Fruit fly (Drosophila melanogaster): ENCODE data around the gene CG11147.

- TF ChIP-seq CG8119 (GFP tag; IDR thresholded peaks at IDR 0.05): no peak
- TF ChIP-seq CG11294 (GFP tag; IDR thresholded peaks at IDR 0.05): no peak
- no peak for TF ChIP-seq Eip75B (GFP tag; optimal IDR thresholded peaks at IDR 0.05)
- TF ChIP-seq salr (GFP tag; optimal IDR thresholded peaks at IDR 0.05): no peak
- TF ChIP-seq CG6792 (GFP tag; optimal IDR thresholded peaks at IDR 0.05): no peak
- TF ChIP-seq Hr4 (GFP tag; optimal IDR thresholded peaks at IDR 0.05): no peak
- no peak for TF ChIP-seq Sox102F (GFP tag; optimal IDR thresholded peaks at IDR 0.05)
- TF ChIP-seq CG4318 (GFP tag; optimal IDR thresholded peaks at IDR 0.05): no peak
- TF ChIP-seq eg (GFP tag; IDR thresholded peaks at IDR 0.05): no peak
- no peak for TF ChIP-seq svp (GFP tag)
These were observed 24.1 kb upstream of the CG11147 start for dm6 chr2L:5765139-5765538.
